Worm (Caenorhabditis elegans) whole organism, L2 larva: ENCODE measurements around the gene dpr-1.

Source experiments
- C34F6.9 ChIP-seq: fragments of 150-350 bp; optimal IDR thresholded peaks from 2 replicates; lab custom pipeline; 2014; ENCODE audit warnings: missing biosample characterization, missing genetic modification characterization
- F13H6.1 ChIP-seq: sonication (generic microtip); optimal IDR thresholded peaks from 2 replicates; lab custom pipeline; 2016; ENCODE audit warnings: missing genetic modification characterization, missing compliant biosample characterization
- R02D3.7 ChIP-seq: fragments of 150-350 bp; optimal IDR thresholded peaks from 2 replicates; lab custom pipeline; 2014; ENCODE audit warnings: missing biosample characterization, missing genetic modification characterization
- ZK546.5 ChIP-seq: sonication (generic microtip); optimal IDR thresholded peaks from 2 replicates; lab custom pipeline; 2017; ENCODE audit warnings: missing biosample characterization, missing genetic modification characterization
- alr-1 ChIP-seq: fragments of 150-350 bp; optimal IDR thresholded peaks from 2 replicates; lab custom pipeline; 2014; ENCODE audit warnings: missing biosample characterization, missing genetic modification characterization
- aly-2 ChIP-seq: fragments of 150-350 bp; optimal IDR thresholded peaks from 2 replicates; lab custom pipeline; 2014; ENCODE audit warnings: missing biosample characterization, missing genetic modification characterization
- ama-1 ChIP-seq: fragments of 150-350 bp; optimal IDR thresholded peaks from 2 replicates; lab custom pipeline; 2018; ENCODE audit warnings: inconsistent platforms
- blmp-1 ChIP-seq: sonication (generic microtip); optimal IDR thresholded peaks from 2 replicates; lab custom pipeline; 2017; ENCODE audit warnings: missing genetic modification characterization, mild to moderate bottlenecking, missing compliant biosample characterization, antibody characterized with exemption, moderate library complexity; ENCODE audit not compliant: insufficient read depth
- crh-2 ChIP-seq: sonication (generic microtip); optimal IDR thresholded peaks from 2 replicates; lab custom pipeline; 2017; ENCODE audit warnings: missing biosample characterization, missing genetic modification characterization
- dmd-4 ChIP-seq: sonication (generic microtip); optimal IDR thresholded peaks from 2 replicates; lab custom pipeline; 2017; ENCODE audit warnings: missing biosample characterization, missing genetic modification characterization
- egl-27 ChIP-seq: sonication (generic microtip); optimal IDR thresholded peaks from 3 replicates; lab custom pipeline; 2017; ENCODE audit warnings: missing biosample characterization, missing genetic modification reagents, missing genetic modification characterization
- elt-1 ChIP-seq: fragments of 150-350 bp; optimal IDR thresholded peaks from 2 replicates; lab custom pipeline; 2014; ENCODE audit warnings: missing biosample characterization, missing genetic modification characterization
- elt-3 ChIP-seq: sonication (generic microtip); optimal IDR thresholded peaks from 2 replicates; lab custom pipeline; 2017; ENCODE audit warnings: missing biosample characterization, missing genetic modification characterization
- gmeb-1 ChIP-seq: fragments of 150-350 bp; optimal IDR thresholded peaks from 2 replicates; lab custom pipeline; 2014; ENCODE audit warnings: missing biosample characterization, missing genetic modification characterization
- lin-11 ChIP-seq: fragments of 150-350 bp; sonication (generic microtip); optimal IDR thresholded peaks from 2 replicates; lab custom pipeline; 2014; ENCODE audit warnings: missing biosample characterization, missing genetic modification characterization, inconsistent platforms, mixed read lengths
- lin-13 ChIP-seq: fragments of 150-350 bp; optimal IDR thresholded peaks from 2 replicates; lab custom pipeline; 2014; ENCODE audit warnings: missing biosample characterization, missing genetic modification reagents, missing genetic modification characterization
- lsy-2 ChIP-seq, 2 experiments: fragments of 150-350 bp in 1 of 2; sonication (generic microtip) in 1 of 2; optimal IDR thresholded peaks; 2 replicates each; lab custom pipeline; 2014 to 2017; ENCODE audit warnings: missing biosample characterization in 2 of 2, missing genetic modification characterization in 2 of 2
- mab-5 ChIP-seq: fragments of 150-350 bp; optimal IDR thresholded peaks from 2 replicates; lab custom pipeline; 2014; ENCODE audit warnings: missing biosample characterization, missing genetic modification characterization
- mbf-1 ChIP-seq: sonication (generic microtip); optimal IDR thresholded peaks from 2 replicates; lab custom pipeline; 2017; ENCODE audit warnings: missing biosample characterization, missing genetic modification characterization
- nhr-11 ChIP-seq: fragments of 150-350 bp; optimal IDR thresholded peaks from 2 replicates; lab custom pipeline; 2014; ENCODE audit warnings: missing biosample characterization, missing genetic modification characterization
- nhr-12 ChIP-seq: fragments of 150-350 bp; optimal IDR thresholded peaks from 2 replicates; lab custom pipeline; 2014; ENCODE audit warnings: missing biosample characterization, missing genetic modification characterization
- nhr-129 ChIP-seq: fragments of 150-350 bp; optimal IDR thresholded peaks from 2 replicates; lab custom pipeline; 2014; ENCODE audit warnings: missing biosample characterization, missing genetic modification characterization
- nhr-21 ChIP-seq: fragments of 150-350 bp; optimal IDR thresholded peaks from 2 replicates; lab custom pipeline; 2014; ENCODE audit warnings: missing biosample characterization, missing genetic modification characterization
- nhr-23 ChIP-seq: fragments of 150-350 bp; optimal IDR thresholded peaks from 2 replicates; lab custom pipeline; 2014; ENCODE audit warnings: missing biosample characterization, missing genetic modification reagents, missing genetic modification characterization
- nhr-237 ChIP-seq: fragments of 150-350 bp; optimal IDR thresholded peaks from 2 replicates; lab custom pipeline; 2014; ENCODE audit warnings: missing biosample characterization, missing genetic modification characterization
- nhr-25 ChIP-seq: fragments of 150-350 bp; sonication (generic microtip); optimal IDR thresholded peaks from 3 replicates; lab custom pipeline; 2014; ENCODE audit warnings: missing biosample characterization, missing genetic modification characterization
- nhr-77 ChIP-seq: fragments of 150-350 bp; optimal IDR thresholded peaks from 2 replicates; lab custom pipeline; 2014; ENCODE audit warnings: missing biosample characterization, missing genetic modification characterization
- sem-4 ChIP-seq: fragments of 150-350 bp; optimal IDR thresholded peaks from 2 replicates; lab custom pipeline; 2014; ENCODE audit warnings: missing biosample characterization, missing genetic modification reagents, missing genetic modification characterization
- sma-3 ChIP-seq: sonication (generic microtip); optimal IDR thresholded peaks from 2 replicates; lab custom pipeline; 2016; ENCODE audit warnings: missing genetic modification reagents, missing genetic modification characterization, missing compliant biosample characterization
- sma-9 ChIP-seq, 2 experiments: fragments of 150-350 bp in 1 of 2; sonication (generic microtip) in 1 of 2; optimal IDR thresholded peaks; 2 replicates each; lab custom pipeline; 2014 to 2016; ENCODE audit warnings: missing genetic modification characterization in 2 of 2, mild to moderate bottlenecking in 1 of 2, missing biosample characterization in 1 of 2, missing compliant biosample characterization in 1 of 2, missing genetic modification reagents in 1 of 2, moderate library complexity in 1 of 2
- snpc-4 ChIP-seq: fragments of 150-350 bp; optimal IDR thresholded peaks from 2 replicates; lab custom pipeline; 2014; ENCODE audit warnings: missing biosample characterization, missing genetic modification characterization
- unc-39 ChIP-seq: fragments of 150-350 bp; optimal IDR thresholded peaks from 2 replicates; lab custom pipeline; 2014; ENCODE audit warnings: missing biosample characterization, missing genetic modification characterization
- unc-55 ChIP-seq: fragments of 150-350 bp; sonication (generic microtip); optimal IDR thresholded peaks from 3 replicates; lab custom pipeline; 2014; ENCODE audit warnings: missing biosample characterization, missing genetic modification reagents, missing genetic modification characterization
- unc-62 ChIP-seq: fragments of 150-350 bp; optimal IDR thresholded peaks from 2 replicates; lab custom pipeline; 2014; ENCODE audit warnings: missing biosample characterization, missing genetic modification reagents, missing genetic modification characterization
- zag-1 ChIP-seq: fragments of 150-350 bp; optimal IDR thresholded peaks from 2 replicates; lab custom pipeline; 2014; ENCODE audit warnings: missing biosample characterization, missing genetic modification characterization
- ztf-11 ChIP-seq: sonication (generic microtip); optimal IDR thresholded peaks from 2 replicates; lab custom pipeline; 2017; ENCODE audit warnings: missing biosample characterization, missing genetic modification characterization
- ztf-4 ChIP-seq: fragments of 150-350 bp; optimal IDR thresholded peaks from 2 replicates; lab custom pipeline; 2014; ENCODE audit warnings: missing biosample characterization, missing genetic modification characterization

Gene dpr-1

DNA sequence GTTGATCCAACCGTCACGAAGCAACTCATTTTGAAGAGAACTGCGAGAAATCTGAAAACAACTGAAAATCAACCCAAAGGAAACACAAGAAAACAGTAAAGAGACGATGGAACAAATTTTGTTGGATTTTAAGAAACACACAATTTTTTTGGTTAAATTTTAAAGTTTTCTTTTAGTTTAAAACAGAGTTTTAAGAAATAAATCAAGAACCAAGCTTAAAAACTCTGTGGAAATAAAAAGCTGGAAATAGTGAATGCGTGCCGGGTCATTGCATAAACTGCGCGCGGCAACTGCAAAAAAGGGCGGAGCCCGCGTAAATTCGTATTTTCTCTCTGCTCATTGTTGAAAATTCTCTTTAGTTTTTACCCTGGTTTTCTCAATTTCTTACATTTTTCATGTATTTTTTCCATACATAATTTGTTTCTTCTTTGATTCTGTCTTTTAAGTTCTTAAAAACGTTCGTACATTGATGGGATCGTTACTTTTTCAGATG is 20.0 kb upstream of the dpr-1 start, which contains the start of the genes algn-13 and R10D12.13:
Gene algn-13, minus strand, starts transcription at position 51 of the 493 bp plus-strand sequence.
Gene R10D12.13, plus strand, starts transcription at position 491 of the 493 bp plus-strand sequence.
- TF ChIP-seq sma-9 (GFP tag; optimal IDR thresholded peaks at IDR 0.05; lab: Kevin White, UChicago) (peak; percentile 70), sma-9 (tag; optimal IDR thresholded peaks at IDR 0.05; lab: Kevin White, UChicago) (no peak), gmeb-1 (tag; lab: Kevin White, UChicago) (peak; percentile 74), ZK546.5 (no peak), snpc-4 (tag; lab: Kevin White, UChicago) (peak; percentile 30), ztf-4 (tag; lab: Kevin White, UChicago) (peak; percentile 2), nhr-237 (no peak), mab-5 (peak; percentile 56), sem-4 (tag; lab: Kevin White, UChicago) (peak; percentile 70), unc-55 (GFP tag; lab: Kevin White, UChicago) (peak; percentile 78), nhr-129 (tag; lab: Kevin White, UChicago) (peak; percentile 55), lin-11 (tag; lab: Kevin White, UChicago) (peak; percentile 60), lsy-2 (tag; optimal IDR thresholded peaks at IDR 0.05; lab: Kevin White, UChicago) (peak in 1 of 2 experiments; percentile 70), lin-13 (GFP tag; lab: Kevin White, UChicago) (peak; percentile 52), nhr-21 (tag; lab: Kevin White, UChicago) (no peak), nhr-77 (tag; lab: Kevin White, UChicago) (no peak), F13H6.1 (tag; lab: Kevin White, UChicago) (peak; percentile 64), elt-1 (tag; lab: Kevin White, UChicago) (no peak), sma-3 (GFP tag; lab: Kevin White, UChicago) (peak; percentile 48), nhr-25 (tag; lab: Kevin White, UChicago) (peak; percentile 43), C34F6.9 (peak; percentile 37)

DNA sequence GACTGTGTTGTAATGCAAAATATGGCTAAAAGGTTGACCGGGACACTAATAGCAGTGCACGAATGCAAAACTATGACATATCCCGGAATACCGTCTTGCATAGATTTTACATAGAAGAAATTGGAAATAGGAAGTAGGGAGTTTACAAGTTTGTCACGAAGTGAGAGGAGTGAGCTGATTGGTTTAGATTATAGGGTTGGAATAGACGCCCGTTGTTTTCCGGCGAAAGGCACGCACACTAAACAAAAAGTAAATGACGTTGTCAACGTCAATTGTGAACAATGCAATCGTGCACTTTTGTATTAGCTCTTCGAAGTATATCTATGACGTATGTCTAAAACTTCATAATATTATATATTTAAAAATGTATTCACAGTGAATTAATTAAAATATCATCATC is 18.9 kb upstream of the dpr-1 start, which contains the start of gene srh-24:
Gene srh-24, minus strand, starts transcription at position 101 of the 400 bp plus-strand sequence.
- TF ChIP-seq F13H6.1 (tag; lab: Kevin White, UChicago) (no peak), C34F6.9 (no peak), gmeb-1 (tag; lab: Kevin White, UChicago) (no peak), alr-1 (tag; lab: Kevin White, UChicago) (no peak), sma-9 (GFP tag; optimal IDR thresholded peaks at IDR 0.05; lab: Kevin White, UChicago) (no peak), sma-9 (tag; optimal IDR thresholded peaks at IDR 0.05; lab: Kevin White, UChicago) (no peak), blmp-1 (tag; lab: Kevin White, UChicago) (no peak), nhr-11 (tag; lab: Kevin White, UChicago) (no peak), ama-1 (lab: Kevin White, UChicago) (no peak), nhr-12 (no peak), unc-39 (tag; lab: Kevin White, UChicago) (no peak), ztf-11 (tag; lab: Kevin White, UChicago) (no peak), nhr-129 (tag; lab: Kevin White, UChicago) (no peak), unc-62 (GFP tag; lab: Kevin White, UChicago) (no peak), aly-2 (tag; lab: Kevin White, UChicago) (no peak), elt-3 (no peak), snpc-4 (tag; lab: Kevin White, UChicago) (no peak), egl-27 (tag; lab: Kevin White, UChicago) (no peak), nhr-25 (tag; lab: Kevin White, UChicago) (no peak), nhr-23 (tag; lab: Kevin White, UChicago) (no peak)
- TF ChIP-seq, all 48 proteins: peak for 0

DNA sequence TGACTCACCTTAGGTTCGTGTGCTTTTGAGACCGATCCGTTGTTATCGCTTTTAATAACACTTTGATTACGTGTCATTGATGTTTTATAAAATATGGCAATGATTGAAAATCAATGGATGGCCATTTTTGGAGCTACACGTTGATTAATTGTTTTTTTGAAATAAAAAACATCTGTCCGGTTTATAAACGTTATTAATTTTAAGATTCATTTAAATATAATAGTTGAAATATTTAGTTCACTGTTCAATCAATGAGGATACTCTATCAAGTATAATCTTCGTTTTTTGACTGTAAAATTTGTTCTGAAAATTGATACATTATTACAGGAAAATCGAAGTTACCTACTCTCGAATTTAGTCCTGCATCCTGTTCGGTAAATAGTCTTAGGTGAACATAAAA is 16.3 kb upstream of the dpr-1 start, which contains the start of gene R10D12.10:
Gene R10D12.10, minus strand, starts transcription at position 101 of the 400 bp plus-strand sequence.
- TF ChIP-seq mbf-1 = no peak
- no peak for TF ChIP-seq crh-2
- TF ChIP-seq nhr-237 = no peak
- no peak for TF ChIP-seq sma-9 (GFP tag; optimal IDR thresholded peaks at IDR 0.05; lab: Kevin White, UChicago)
- no peak for TF ChIP-seq sma-9 (tag; optimal IDR thresholded peaks at IDR 0.05; lab: Kevin White, UChicago)
- TF ChIP-seq nhr-12 = no peak
- no peak for TF ChIP-seq alr-1 (tag; lab: Kevin White, UChicago)
- no peak for TF ChIP-seq elt-3
- no peak for TF ChIP-seq F13H6.1 (tag; lab: Kevin White, UChicago)
- no peak for TF ChIP-seq lin-11 (tag; lab: Kevin White, UChicago)
- no peak for TF ChIP-seq unc-55 (GFP tag; lab: Kevin White, UChicago)
- TF ChIP-seq lsy-2 (tag; optimal IDR thresholded peaks at IDR 0.05; lab: Kevin White, UChicago) = no peak
- no peak for TF ChIP-seq ztf-11 (tag; lab: Kevin White, UChicago)

DNA sequence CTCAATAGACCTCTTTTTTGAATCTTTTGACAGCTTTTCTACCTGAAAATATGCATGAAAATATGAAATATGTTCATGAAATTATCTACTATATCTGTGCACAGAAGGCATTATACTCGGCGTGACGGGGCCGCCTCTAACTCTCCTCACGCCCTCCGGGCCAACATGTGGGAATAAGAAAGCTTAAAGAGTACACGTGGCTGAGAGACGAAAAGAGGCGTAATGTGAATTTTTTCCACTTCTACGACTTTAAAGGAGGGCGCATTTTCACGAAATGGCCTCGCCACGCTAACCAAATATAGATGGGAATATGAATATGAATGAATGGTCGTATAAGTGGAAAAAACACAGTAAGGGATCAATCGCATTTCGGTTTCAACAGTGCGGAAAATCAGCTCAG is 15.7 kb upstream of the dpr-1 start:
- TF ChIP-seq mbf-1 (no peak), alr-1 (tag; lab: Kevin White, UChicago) (no peak), zag-1 (no peak), mab-5 (no peak), dmd-4 (no peak), R02D3.7 (no peak), snpc-4 (tag; lab: Kevin White, UChicago) (no peak)
